Worm (Caenorhabditis elegans): ENCODE measurements around the gene Y54G2A.12.

Gene Y54G2A.12

DNA sequence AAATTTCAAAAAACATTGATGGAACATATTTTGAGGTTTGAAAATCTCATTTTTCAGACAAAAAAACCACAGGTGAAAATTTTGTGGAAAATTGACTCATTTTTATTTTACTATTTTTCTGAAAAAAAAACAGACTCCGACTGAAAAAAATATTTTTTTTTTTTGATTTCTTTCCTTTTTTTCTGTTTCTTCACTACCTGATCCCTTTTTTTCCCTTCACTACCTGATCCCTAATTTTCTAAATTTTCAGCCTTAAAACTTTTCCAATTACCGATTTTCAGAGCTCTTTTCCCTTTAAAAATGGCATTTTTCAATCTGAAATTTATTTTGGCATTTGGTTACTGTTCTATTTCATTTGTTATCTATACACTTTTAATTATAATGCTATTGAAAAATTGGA, 20.3 kb downstream of the Y54G2A.12 start, which contains the start of gene Y54G2A.77:
Y54G2A.77 (plus strand) TSS at position 301 of the 400 bp plus-strand sequence.
- no peak for TF ChIP-seq mls-2 (tag; optimal IDR thresholded peaks at IDR 0.05)
- TF ChIP-seq lsy-2 (tag; optimal IDR thresholded peaks at IDR 0.05), result no peak
- no peak for TF ChIP-seq nhr-76 (tag; optimal IDR thresholded peaks at IDR 0.05)
- TF ChIP-seq snpc-4 (tag; optimal IDR thresholded peaks at IDR 0.05), result no peak
- no peak for TF ChIP-seq cnd-1 (tag; optimal IDR thresholded peaks at IDR 0.05)
- TF ChIP-seq ceh-43 (GFP tag; optimal IDR thresholded peaks at IDR 0.05), result no peak
- no peak for TF ChIP-seq ztf-11 (tag; optimal IDR thresholded peaks at IDR 0.05)
- TF ChIP-seq M03D4.4 (tag; optimal IDR thresholded peaks at IDR 0.05), result no peak
- TF ChIP-seq nhr-237 (tag; optimal IDR thresholded peaks at IDR 0.05), result no peak
- TF ChIP-seq unc-39 (tag; optimal IDR thresholded peaks at IDR 0.05), result no peak
- no peak for TF ChIP-seq mab-5 (tag; optimal IDR thresholded peaks at IDR 0.05)
- no peak for TF ChIP-seq nhr-2 (tag; optimal IDR thresholded peaks at IDR 0.05)
- no peak for TF ChIP-seq ceh-83 (GFP tag; optimal IDR thresholded peaks at IDR 0.05)
- no peak for TF ChIP-seq zip-8 (tag; optimal IDR thresholded peaks at IDR 0.05)
- TF ChIP-seq unc-62 (GFP tag; optimal IDR thresholded peaks at IDR 0.05), result no peak
- TF ChIP-seq nhr-12 (tag; optimal IDR thresholded peaks at IDR 0.05), result no peak
- TF ChIP-seq mep-1 (tag; optimal IDR thresholded peaks at IDR 0.05), result no peak

DNA sequence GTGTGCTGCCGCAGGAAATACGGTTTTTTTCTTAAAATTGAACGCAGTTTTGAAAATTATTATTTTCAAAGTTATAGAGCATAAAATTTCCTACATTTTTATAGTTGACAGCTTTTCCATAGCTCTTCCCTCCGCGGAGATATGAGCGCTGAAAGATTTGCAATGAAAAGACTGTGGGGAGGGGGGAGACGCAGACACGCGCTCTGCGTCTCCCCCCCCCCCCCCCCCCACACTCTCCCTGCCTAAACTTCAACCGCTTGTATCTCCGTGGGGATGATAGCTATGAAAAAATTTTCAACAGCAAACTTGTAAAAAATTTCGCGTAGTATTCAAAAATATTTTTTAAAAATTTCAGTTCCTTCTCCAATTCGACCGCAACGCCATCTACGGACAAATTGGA, 21.2 kb downstream of the Y54G2A.12 start:
- TF ChIP-seq zip-8 (tag; optimal IDR thresholded peaks at IDR 0.05) (no peak), ceh-43 (GFP tag; optimal IDR thresholded peaks at IDR 0.05) (no peak), ceh-39 (tag; optimal IDR thresholded peaks at IDR 0.05) (no peak), elt-3 (tag; optimal IDR thresholded peaks at IDR 0.05) (no peak)

DNA sequence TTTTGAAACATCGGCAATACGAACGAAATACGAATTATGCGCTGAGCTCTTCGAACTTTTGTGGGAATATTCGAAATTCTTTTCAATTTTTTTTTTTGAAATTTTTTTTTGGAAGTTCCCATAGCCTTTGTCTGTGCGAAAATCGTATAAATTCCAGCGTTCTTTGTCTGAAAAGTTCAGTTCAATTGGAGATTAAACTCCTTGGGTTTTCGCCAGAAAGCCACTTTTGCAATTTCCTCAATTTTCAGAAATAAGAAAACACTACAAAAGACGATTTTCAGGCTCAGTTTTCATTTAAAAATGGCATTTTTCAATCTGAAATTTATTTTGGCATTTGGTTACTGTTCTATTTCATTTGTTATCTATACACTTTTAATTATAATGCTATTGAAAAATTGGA, 23.5 kb downstream of the Y54G2A.12 start, which contains the start of gene Y54G2A.38:
Y54G2A.38 (plus strand) TSS at position 301 of the 400 bp plus-strand sequence.
- TF ChIP-seq elt-3 (tag; optimal IDR thresholded peaks at IDR 0.05) (no peak), zip-8 (tag; optimal IDR thresholded peaks at IDR 0.05) (no peak), cnd-1 (tag; optimal IDR thresholded peaks at IDR 0.05) (no peak), nhr-2 (tag; optimal IDR thresholded peaks at IDR 0.05) (no peak), unc-120 (tag; optimal IDR thresholded peaks at IDR 0.05; ENCODE audit: poor library complexity, severe bottlenecking) (no peak), lin-32 (GFP tag; optimal IDR thresholded peaks at IDR 0.05) (no peak), mab-5 (tag; optimal IDR thresholded peaks at IDR 0.05) (no peak), ham-2 (GFP tag; optimal IDR thresholded peaks at IDR 0.05) (no peak), tbx-8 (GFP tag; optimal IDR thresholded peaks at IDR 0.05) (no peak), drap-1 (GFP tag; optimal IDR thresholded peaks at IDR 0.05) (no peak)

DNA sequence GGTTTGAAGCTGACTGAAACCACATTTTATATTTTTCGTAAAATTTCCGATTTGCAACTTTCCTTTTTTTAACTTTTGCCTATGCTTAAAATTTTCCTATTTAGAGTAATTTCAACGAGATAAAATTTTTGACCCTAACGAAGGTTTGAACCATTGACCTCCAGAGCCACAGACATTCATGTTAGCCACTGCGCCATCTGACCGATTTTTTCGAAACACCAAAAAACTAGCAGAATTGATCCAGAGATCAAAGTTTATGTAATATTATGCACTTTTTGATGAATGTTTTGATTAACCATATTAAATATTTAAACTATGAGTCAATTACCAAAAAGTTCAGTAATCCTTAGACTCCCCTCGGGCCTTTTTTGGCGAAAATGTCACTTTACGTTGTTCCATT, 24.6 kb downstream of the Y54G2A.12 start:
- TF ChIP-seq unc-120 (tag; optimal IDR thresholded peaks at IDR 0.05; ENCODE audit: poor library complexity, severe bottlenecking) (no peak), unc-39 (tag; optimal IDR thresholded peaks at IDR 0.05) (no peak), nhr-28 (tag; optimal IDR thresholded peaks at IDR 0.05) (no peak), nhr-237 (tag; optimal IDR thresholded peaks at IDR 0.05) (no peak), nhr-2 (tag; optimal IDR thresholded peaks at IDR 0.05) (no peak), snpc-4 (tag; optimal IDR thresholded peaks at IDR 0.05) (no peak), pha-4 (tag; optimal IDR thresholded peaks at IDR 0.05) (no peak)

- no peak for TF ChIP-seq lin-13 (tag; optimal IDR thresholded peaks at IDR 0.05)
- TF ChIP-seq snpc-4 (tag; optimal IDR thresholded peaks at IDR 0.05), result no peak
- no peak for TF ChIP-seq ztf-11 (tag; optimal IDR thresholded peaks at IDR 0.05)
- TF ChIP-seq lin-32 (GFP tag; optimal IDR thresholded peaks at IDR 0.05), result no peak
- TF ChIP-seq sptf-1 (tag; optimal IDR thresholded peaks at IDR 0.05), result no peak
- TF ChIP-seq ceh-83 (GFP tag; optimal IDR thresholded peaks at IDR 0.05), result no peak
- no peak for TF ChIP-seq ham-2 (GFP tag; optimal IDR thresholded peaks at IDR 0.05)
- no peak for TF ChIP-seq nhr-237 (tag; optimal IDR thresholded peaks at IDR 0.05)
These were observed 29.1 kb downstream of the Y54G2A.12 start for ce11 chrIV:2753541-2753940.

- TF ChIP-seq ham-2 (GFP tag; optimal IDR thresholded peaks at IDR 0.05), result no peak
- no peak for TF ChIP-seq snpc-4 (tag; optimal IDR thresholded peaks at IDR 0.05)
- TF ChIP-seq lin-32 (GFP tag; optimal IDR thresholded peaks at IDR 0.05), result no peak
- no peak for TF ChIP-seq nhr-28 (tag; optimal IDR thresholded peaks at IDR 0.05)
- no peak for TF ChIP-seq unc-39 (tag; optimal IDR thresholded peaks at IDR 0.05)
- TF ChIP-seq ceh-83 (GFP tag; optimal IDR thresholded peaks at IDR 0.05), result no peak
- no peak for TF ChIP-seq elt-1 (tag; optimal IDR thresholded peaks at IDR 0.05; ENCODE audit: borderline replicate concordance, insufficient read depth)
- TF ChIP-seq ztf-11 (tag; optimal IDR thresholded peaks at IDR 0.05), result no peak
These were observed 31.1 kb downstream of the Y54G2A.12 start, which contains the start of gene Y54G2A.41 for ce11 chrIV:2751568-2751967. Gene Y54G2A.41 (plus strand): TSS chrIV:2751868.
